Fruit fly (Drosophila melanogaster) Kc167 (cell line): ENCODE results near the gene CG3062.

Experiments
- Sin3A ChIP-seq: fragments of >200 bp; optimal IDR thresholded peaks from 2 replicates; lab custom pipeline; 2018; ENCODE audit warnings: missing external identifiers
- psq ChIP-seq: fragments of >200 bp; optimal IDR thresholded peaks from 2 replicates; lab custom pipeline; 2017; ENCODE audit warnings: missing external identifiers

- no peak for TF ChIP-seq Sin3A (lab: Kevin White, UChicago)
- TF ChIP-seq psq (lab: Kevin White, UChicago) = no peak
These were observed 29.7 kb downstream of the CG3062 start for dm6 chrX:4614945-4615344.
